Fruit fly (Drosophila melanogaster): ENCODE data around the gene CG33169.

Gene CG33169

DNA sequence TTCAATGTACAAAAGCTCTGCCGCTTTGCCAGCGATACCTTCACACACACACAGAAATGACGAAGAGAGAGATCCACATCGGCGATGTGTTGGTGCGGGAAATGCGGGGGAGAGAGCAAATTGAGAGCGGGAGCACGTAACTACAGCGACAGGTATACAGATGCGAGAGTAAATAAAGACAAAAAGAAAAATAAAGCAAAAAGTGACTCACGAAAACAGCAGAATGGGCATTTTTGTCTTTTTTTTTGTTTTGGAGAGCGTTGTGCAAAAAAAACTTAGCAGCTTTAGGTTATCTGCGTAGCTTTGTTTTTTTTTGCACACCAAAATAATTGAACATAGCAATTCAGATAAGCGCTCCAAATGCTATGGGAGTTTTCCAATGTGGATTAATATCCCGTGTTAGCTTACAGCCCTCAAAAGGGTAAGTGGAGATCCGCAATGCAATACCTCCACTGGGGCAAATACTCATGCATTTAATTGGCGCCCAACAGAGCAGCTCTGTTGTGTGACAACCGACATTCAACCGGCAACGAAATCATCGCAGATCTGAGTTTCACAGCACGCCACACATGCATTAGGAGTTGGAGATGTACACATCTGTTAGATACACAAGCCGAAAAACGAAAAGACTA, 41.0 kb upstream of the CG33169 start (continued):
- TF ChIP-seq CG15514 (GFP tag; optimal IDR thresholded peaks at IDR 0.05), result no peak
- no peak for TF ChIP-seq maf-S (GFP tag; optimal IDR thresholded peaks at IDR 0.05)
- TF ChIP-seq CG6813 (GFP tag; optimal IDR thresholded peaks at IDR 0.05), result no peak
- no peak for TF ChIP-seq CG12104 (GFP tag; optimal IDR thresholded peaks at IDR 0.05)
- no peak for TF ChIP-seq Nf-YB (GFP tag; optimal IDR thresholded peaks at IDR 0.05)
- no peak for TF ChIP-seq CG1529 (GFP tag; optimal IDR thresholded peaks at IDR 0.05)
- no peak for TF ChIP-seq Dref (GFP tag; IDR thresholded peaks at IDR 0.05)
- peak; percentile 18 for TF ChIP-seq CG17359 (tag; optimal IDR thresholded peaks at IDR 0.05)
- no peak for TF ChIP-seq emc (GFP tag; optimal IDR thresholded peaks at IDR 0.05)
- no peak for TF ChIP-seq CG8478 (optimal IDR thresholded peaks at IDR 0.05)
- no peak for TF ChIP-seq CG10959 (GFP tag; IDR thresholded peaks at IDR 0.05)
- TF ChIP-seq kah (GFP tag; optimal IDR thresholded peaks at IDR 0.05), result no peak
- no peak for TF ChIP-seq ERR (GFP tag; optimal IDR thresholded peaks at IDR 0.05)
- TF ChIP-seq CG8388 (GFP tag; optimal IDR thresholded peaks at IDR 0.05), result no peak
- TF ChIP-seq CG8359 (GFP tag; optimal IDR thresholded peaks at IDR 0.05; ENCODE audit: borderline replicate concordance), result no peak
- no peak for TF ChIP-seq CG16779 (GFP tag; IDR thresholded peaks at IDR 0.05)
- TF ChIP-seq Ets97D (GFP tag; optimal IDR thresholded peaks at IDR 0.05), result no peak
- no peak for TF ChIP-seq dmrt11E (tag; optimal IDR thresholded peaks at IDR 0.05)
- peak; percentile 69 for TF ChIP-seq CG3163 (GFP tag; optimal IDR thresholded peaks at IDR 0.05)
- TF ChIP-seq CG17802 (tag; optimal IDR thresholded peaks at IDR 0.05), result no peak
- TF ChIP-seq ATbp (GFP tag; optimal IDR thresholded peaks at IDR 0.05), result no peak
- TF ChIP-seq ftz-f1 (GFP tag; optimal IDR thresholded peaks at IDR 0.05), result no peak
- 0 out of 2 replicates have a peak, but pooled peaks have one; percentile 16 for TF ChIP-seq Xrp1 (GFP tag; IDR thresholded peaks at IDR 0.05)
- TF ChIP-seq CG1233 (GFP tag; optimal IDR thresholded peaks at IDR 0.05), result no peak
- TF ChIP-seq CG11398 (GFP tag; optimal IDR thresholded peaks at IDR 0.05), result no peak
- peak; percentile 97 for TF ChIP-seq crol (GFP tag; IDR thresholded peaks at IDR 0.05)
- no peak for TF ChIP-seq Blimp-1 (GFP tag; optimal IDR thresholded peaks at IDR 0.05)
- TF ChIP-seq fd96Cb (tag; optimal IDR thresholded peaks at IDR 0.05), result no peak
- TF ChIP-seq cas (GFP tag; IDR thresholded peaks at IDR 0.05), result no peak

- TF ChIP-seq BtbVII (GFP tag; optimal IDR thresholded peaks at IDR 0.05) (no peak), Hr39 (optimal IDR thresholded peaks at IDR 0.05) (no peak), HLH4C (GFP tag; IDR thresholded peaks at IDR 0.05; ENCODE audit: partially characterized antibody) (0 out of 3 replicates have a peak, but pooled peaks have one; percentile 13), crol (GFP tag; IDR thresholded peaks at IDR 0.05) (0 out of 2 replicates have a peak, but pooled peaks have one; percentile 11), CG18764 (GFP tag; optimal IDR thresholded peaks at IDR 0.05) (no peak), CTCF (GFP tag; optimal IDR thresholded peaks at IDR 0.05) (no peak), B-H1 (GFP tag; IDR thresholded peaks at IDR 0.05) (no peak), dysf (GFP tag; IDR thresholded peaks at IDR 0.05) (no peak), CG32772 (GFP tag; IDR thresholded peaks at IDR 0.05) (no peak), sob (GFP tag; IDR thresholded peaks at IDR 0.05) (no peak), Ravus (GFP tag; IDR thresholded peaks at IDR 0.05) (no peak), Ets65A (GFP tag) (peak; percentile 1), CG34422 (GFP tag; IDR thresholded peaks at IDR 0.05) (no peak), CG18011 (GFP tag; optimal IDR thresholded peaks at IDR 0.05) (no peak), CG9797 (GFP tag; optimal IDR thresholded peaks at IDR 0.05) (no peak), zfh1 (GFP tag; IDR thresholded peaks at IDR 0.05) (no peak), slou (GFP tag; optimal IDR thresholded peaks at IDR 0.05) (no peak), CG2889 (GFP tag; IDR thresholded peaks at IDR 0.05) (no peak), Ets97D (GFP tag; optimal IDR thresholded peaks at IDR 0.05) (no peak), ERR (GFP tag; optimal IDR thresholded peaks at IDR 0.05) (no peak), corto (GFP tag; optimal IDR thresholded peaks at IDR 0.05) (peak; percentile 33), lbe (GFP tag; optimal IDR thresholded peaks at IDR 0.05) (no peak), fd96Cb (tag; optimal IDR thresholded peaks at IDR 0.05) (no peak), CG14050 (GFP tag; IDR thresholded peaks at IDR 0.05) (no peak), mirr (GFP tag; optimal IDR thresholded peaks at IDR 0.05) (no peak), Dip2 (GFP tag; IDR thresholded peaks at IDR 0.05) (no peak), crp (GFP tag; optimal IDR thresholded peaks at IDR 0.05) (no peak)
Observed at dm6 chr3L:22823230-22823629, 40.4 kb upstream of the CG33169 start.
